Fruit fly (Drosophila melanogaster) whole organism, pupa: ENCODE measurements around the gene grass.

Experiments
- CG8159 ChIP-seq: fragments of 200-800 bp; sonication (Bioruptor generic); optimal IDR thresholded peaks from 3 replicates; lab custom pipeline; 2018; ENCODE audit warnings: missing biosample characterization, mild to moderate bottlenecking, missing genetic modification characterization, moderate library complexity
- CG8301 ChIP-seq: fragments of 200-800 bp; sonication (Bioruptor generic); optimal IDR thresholded peaks from 2 replicates; lab custom pipeline; 2018; ENCODE audit warnings: missing biosample characterization, mild to moderate bottlenecking, missing genetic modification characterization
- CG9948 ChIP-seq: fragments of 200-800 bp; sonication (Bioruptor generic); optimal IDR thresholded peaks from 2 replicates; lab custom pipeline; 2018; ENCODE audit warnings: missing biosample characterization, mild to moderate bottlenecking, missing genetic modification characterization, moderate library complexity

DNA sequence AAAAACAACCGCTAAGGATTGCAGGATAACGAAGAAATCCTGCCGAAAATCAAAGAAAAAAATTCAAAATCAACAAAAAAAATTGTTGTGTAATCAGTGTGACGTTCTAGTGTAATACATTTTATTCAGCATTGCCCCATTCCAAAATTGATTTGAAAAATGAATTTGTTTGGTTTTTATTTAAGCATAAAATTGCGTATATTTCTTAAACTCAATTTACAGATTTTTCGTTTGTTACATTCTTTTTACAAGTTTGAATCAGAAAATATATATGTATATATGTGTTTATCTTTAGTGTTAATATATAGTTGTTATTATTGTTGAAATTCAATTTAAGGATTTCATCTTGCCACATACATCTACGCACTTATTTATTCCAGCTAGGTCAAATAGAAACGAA, 33.2 kb upstream of the grass start, which contains the start of gene CG6059:
- TF ChIP-seq CG8301 (tag; lab: Kevin White, UChicago) (no peak), CG8159 (tag; lab: Kevin White, UChicago) (no peak), CG9948 (tag; lab: Kevin White, UChicago) (no peak)
